Worm (Caenorhabditis elegans): ENCODE results near the gene ttn-1.

ce11 chrV:6224984-6225617 lies 22.7 kb upstream of the ttn-1 start:
- TF ChIP-seq ceh-36 (tag; optimal IDR thresholded peaks at IDR 0.05): no peak
- no peak for TF ChIP-seq tra-4 (tag; optimal IDR thresholded peaks at IDR 0.05)
- TF ChIP-seq flt-1 (GFP tag; IDR thresholded peaks at IDR 0.05): no peak
- TF ChIP-seq B0310.2 (tag; optimal IDR thresholded peaks at IDR 0.05): no peak
- TF ChIP-seq ama-1 (optimal IDR thresholded peaks at IDR 0.05): no peak
- TF ChIP-seq aly-1 (tag; optimal IDR thresholded peaks at IDR 0.05): no peak
- TF ChIP-seq scrt-1 (GFP tag; IDR thresholded peaks at IDR 0.05): no peak
- TF ChIP-seq tbx-11 (GFP tag; IDR thresholded peaks at IDR 0.05): no peak
- no peak for TF ChIP-seq hmg-4 (GFP tag; optimal IDR thresholded peaks at IDR 0.05)
- TF ChIP-seq F13C5.2 (tag; optimal IDR thresholded peaks at IDR 0.05): no peak
- TF ChIP-seq pes-1 (GFP tag; IDR thresholded peaks at IDR 0.05): no peak

Data from whole organism, early embryonic.